Worm (Caenorhabditis elegans) whole organism, young adult: ENCODE measurements around the gene mnk-1.

Experiments used
- C06A6.2 ChIP-seq: fragments of 200-800 bp; sonication (Bioruptor generic); conservative IDR thresholded peaks from 2 replicates; pipeline ENCODE4 v1.3.6; 2022; ENCODE audit warnings: missing genetic modification characterization, missing compliant biosample characterization
- C17E4.6 ChIP-seq: fragments of 200-800 bp; sonication (Bioruptor generic); IDR thresholded peaks from 2 replicates; pipeline ENCODE4 v1.3.6; 2022; ENCODE audit warnings: missing genetic modification reagents, missing genetic modification characterization, missing compliant biosample characterization
- F23B12.7 ChIP-seq: sonication (generic microtip); optimal IDR thresholded peaks from 2 replicates; lab custom pipeline; 2017; ENCODE audit warnings: missing genetic modification characterization, mild to moderate bottlenecking, missing compliant biosample characterization, antibody characterized with exemption, moderate library complexity; ENCODE audit not compliant: insufficient read depth
- K11D2.4 ChIP-seq: fragments of 200-800 bp; sonication (Bioruptor generic); IDR thresholded peaks from 2 replicates; pipeline ENCODE4 v1.3.6; 2022; ENCODE audit warnings: missing genetic modification reagents, missing genetic modification characterization, missing compliant biosample characterization
- K12H6.12 ChIP-seq: fragments of 200-800 bp; sonication (Bioruptor generic); optimal IDR thresholded peaks from 2 replicates; lab custom pipeline; 2018; ENCODE audit warnings: mild to moderate bottlenecking, missing genetic modification characterization, missing compliant biosample characterization
- Y56A3A.18 ChIP-seq: fragments of 200-800 bp; sonication (Bioruptor generic); IDR thresholded peaks from 2 replicates; pipeline ENCODE4 v1.3.6; 2022; ENCODE audit warnings: missing genetic modification reagents, missing genetic modification characterization, missing compliant biosample characterization
- ama-1 ChIP-seq, 3 experiments: fragments of 150-350 bp in 1 of 3; sonication (generic microtip) in 2 of 3; optimal IDR thresholded peaks; 2 replicates each; lab custom pipeline; 2014 to 2018; ENCODE audit warnings: missing biosample characterization in 2 of 3, missing genetic modification characterization in 2 of 3, missing genetic modification reagents in 2 of 3
- athp-1 ChIP-seq: sonication (generic microtip); optimal IDR thresholded peaks from 2 replicates; lab custom pipeline; 2017; ENCODE audit warnings: mild to moderate bottlenecking, missing genetic modification characterization, missing compliant biosample characterization
- attf-3 ChIP-seq: fragments of 200-800 bp; sonication (Bioruptor generic); conservative IDR thresholded peaks from 2 replicates; pipeline ENCODE4 v1.3.6; 2022; ENCODE audit warnings: missing genetic modification reagents, missing genetic modification characterization, missing compliant biosample characterization
- attf-5 ChIP-seq: fragments of 200-800 bp; sonication (Bioruptor generic); optimal IDR thresholded peaks from 2 replicates; lab custom pipeline; 2018; ENCODE audit warnings: mild to moderate bottlenecking, missing genetic modification characterization, missing compliant biosample characterization
- ccch-3 ChIP-seq: fragments of 200-800 bp; sonication (Bioruptor generic); optimal IDR thresholded peaks from 2 replicates; lab custom pipeline; 2018; ENCODE audit warnings: mild to moderate bottlenecking, missing genetic modification characterization, missing compliant biosample characterization
- cebp-1 ChIP-seq, 2 experiments: fragments of 200-800 bp in 1 of 2; sonication (Bioruptor generic) in 1 of 2; sonication (generic microtip) in 1 of 2; IDR thresholded peaks in 1 of 2; optimal IDR thresholded peaks in 1 of 2; 2 replicates each; pipeline versions ENCODE4 v1.3.6 to Lab custom; 2017 to 2022; ENCODE audit warnings: missing compliant biosample characterization in 2 of 2, missing genetic modification characterization in 2 of 2, mild to moderate bottlenecking in 1 of 2, missing genetic modification reagents in 1 of 2, moderate library complexity in 1 of 2
- ceh-91 ChIP-seq: fragments of 200-800 bp; sonication (Bioruptor generic); IDR thresholded peaks from 2 replicates; pipeline ENCODE4 v1.3.6; 2022; ENCODE audit warnings: missing genetic modification reagents, missing genetic modification characterization, missing compliant biosample characterization
- ets-4 ChIP-seq: fragments of 200-800 bp; sonication (Bioruptor generic); optimal IDR thresholded peaks from 2 replicates; lab custom pipeline; 2018; ENCODE audit warnings: mild to moderate bottlenecking, missing genetic modification characterization, missing compliant biosample characterization
- hlh-12 ChIP-seq: sonication (generic microtip); optimal IDR thresholded peaks from 2 replicates; lab custom pipeline; 2016; ENCODE audit warnings: missing genetic modification characterization, missing compliant biosample characterization
- hlh-26 ChIP-seq: fragments of 200-800 bp; sonication (Bioruptor generic); conservative IDR thresholded peaks from 2 replicates; pipeline ENCODE4 v1.3.6; 2022; ENCODE audit warnings: missing genetic modification reagents, missing genetic modification characterization, missing compliant biosample characterization
- hmg-1.2 ChIP-seq: fragments of 200-800 bp; sonication (Bioruptor generic); IDR thresholded peaks from 2 replicates; pipeline ENCODE4 v1.3.6; 2022; ENCODE audit warnings: missing genetic modification reagents, missing genetic modification characterization, missing compliant biosample characterization
- lin-26 ChIP-seq: fragments of 200-800 bp; sonication (Bioruptor generic); IDR thresholded peaks from 2 replicates; pipeline ENCODE4 v1.3.6; 2022; ENCODE audit warnings: missing genetic modification reagents, missing genetic modification characterization, missing compliant biosample characterization
- lir-1 ChIP-seq: fragments of 200-800 bp; sonication (Bioruptor generic); conservative IDR thresholded peaks from 2 replicates; pipeline ENCODE4 v1.3.6; 2022; ENCODE audit warnings: missing genetic modification reagents, missing genetic modification characterization, missing compliant biosample characterization
- lsy-27 ChIP-seq: sonication (generic microtip); optimal IDR thresholded peaks from 2 replicates; lab custom pipeline; 2017; ENCODE audit warnings: missing genetic modification characterization, mild to moderate bottlenecking, missing compliant biosample characterization, antibody characterized with exemption, missing genotype, borderline replicate concordance; ENCODE audit not compliant: insufficient read depth
- madf-8 ChIP-seq: fragments of 200-800 bp; sonication (Bioruptor generic); conservative IDR thresholded peaks from 2 replicates; pipeline ENCODE4 v1.3.6; 2022; ENCODE audit warnings: missing genetic modification reagents, missing genetic modification characterization, missing compliant biosample characterization
- mxl-1 ChIP-seq: sonication (generic microtip); optimal IDR thresholded peaks from 2 replicates; lab custom pipeline; 2016; ENCODE audit warnings: missing genetic modification characterization, missing compliant biosample characterization
- nfya-2 ChIP-seq: fragments of 200-800 bp; sonication (Bioruptor generic); IDR thresholded peaks from 2 replicates; pipeline ENCODE4 v1.3.6; 2022; ENCODE audit warnings: missing genetic modification reagents, missing genetic modification characterization, missing compliant biosample characterization
- nhr-90 ChIP-seq: sonication (generic microtip); optimal IDR thresholded peaks from 2 replicates; lab custom pipeline; 2016; ENCODE audit warnings: missing genotype, mild to moderate bottlenecking, missing genetic modification characterization, missing compliant biosample characterization
- pbrm-1 ChIP-seq: fragments of 200-800 bp; sonication (Bioruptor generic); IDR thresholded peaks from 2 replicates; pipeline ENCODE4 v1.3.6; 2022; ENCODE audit warnings: missing genetic modification reagents, missing genetic modification characterization, missing compliant biosample characterization
- rec-8 ChIP-seq, 2 experiments: sonication (generic microtip); optimal IDR thresholded peaks; 2 replicates each; lab custom pipeline; 2016; ENCODE audit warnings: mild to moderate bottlenecking in 2 of 2, missing genetic modification characterization in 2 of 2, missing genetic modification reagents in 2 of 2, missing genotype in 2 of 2, missing biosample characterization in 1 of 2, missing compliant biosample characterization in 1 of 2, moderate library complexity in 1 of 2
- sea-2 ChIP-seq: fragments of 200-800 bp; sonication (Bioruptor generic); IDR thresholded peaks from 2 replicates; pipeline ENCODE4 v1.3.6; 2022; ENCODE audit warnings: missing genetic modification characterization, missing compliant biosample characterization
- snpc-4 ChIP-seq, 5 experiments: fragments of 150-350 bp in 1 of 5; sonication (generic microtip) in 4 of 5; optimal IDR thresholded peaks; 2 replicates each; lab custom pipeline; 2014 to 2018; ENCODE audit warnings: missing genetic modification characterization in 5 of 5, missing biosample characterization in 3 of 5, antibody characterized with exemption in 2 of 5, mild to moderate bottlenecking in 2 of 5, missing compliant biosample characterization in 2 of 5, missing genotype in 2 of 5, moderate library complexity in 2 of 5, missing genetic modification reagents in 1 of 5
- tlf-1 ChIP-seq: fragments of 200-800 bp; sonication (Bioruptor generic); optimal IDR thresholded peaks from 2 replicates; lab custom pipeline; 2018; ENCODE audit warnings: mild to moderate bottlenecking, missing genetic modification characterization, missing compliant biosample characterization
- unc-62 ChIP-seq: fragments of 150-350 bp; optimal IDR thresholded peaks from 2 replicates; lab custom pipeline; 2014; ENCODE audit warnings: missing biosample characterization, missing genetic modification reagents, missing genetic modification characterization
- xnd-1 ChIP-seq: sonication (generic microtip); optimal IDR thresholded peaks from 2 replicates; lab custom pipeline; 2016; ENCODE audit warnings: missing genotype, missing genetic modification reagents, missing genetic modification characterization, missing compliant biosample characterization
- zfh-2 ChIP-seq: fragments of 200-800 bp; sonication (Bioruptor generic); conservative IDR thresholded peaks from 2 replicates; pipeline ENCODE4 v1.3.6; 2022; ENCODE audit warnings: missing genetic modification reagents, missing genetic modification characterization, missing compliant biosample characterization
- zim-3 ChIP-seq: sonication (generic microtip); optimal IDR thresholded peaks from 2 replicates; lab custom pipeline; 2017; ENCODE audit warnings: mild to moderate bottlenecking, missing genetic modification characterization, moderate library complexity, missing compliant biosample characterization
- ztf-3 ChIP-seq: fragments of 200-800 bp; sonication (Bioruptor generic); optimal IDR thresholded peaks from 2 replicates; lab custom pipeline; 2018; ENCODE audit warnings: mild to moderate bottlenecking, missing genetic modification characterization, missing compliant biosample characterization

The mnk-1 gene

DNA sequence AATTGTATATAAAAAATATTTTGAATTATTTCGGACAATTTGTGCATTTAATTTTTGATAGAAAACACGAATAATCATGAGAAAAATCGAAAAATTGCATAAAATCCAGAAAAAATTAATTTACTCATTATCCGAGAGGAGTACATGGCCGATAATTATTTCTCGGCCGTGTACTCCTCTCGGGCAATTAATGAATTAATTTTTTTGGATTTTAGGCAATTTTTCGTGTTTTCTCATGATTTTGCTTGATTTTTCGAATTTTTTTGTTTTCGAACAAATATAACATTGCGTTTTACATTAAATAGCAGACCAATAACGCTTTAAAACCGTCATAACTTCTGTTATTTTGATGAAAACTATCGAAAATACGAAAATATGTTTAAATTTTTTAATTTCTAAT, 16.9 kb downstream of the mnk-1 start (continued):
- TF ChIP-seq sea-2 (GFP tag; lab: Robert Waterston, UW) (0 out of 2 replicates have a peak, but pooled peaks have one; percentile 40), hlh-12 (no peak), tlf-1 (GFP tag; lab: Kevin White, UChicago) (no peak), xnd-1 (tag; lab: Kevin White, UChicago) (no peak), K12H6.12 (tag; lab: Kevin White, UChicago) (no peak), Y56A3A.18 (GFP tag; lab: Robert Waterston, UW) (no peak), ccch-3 (GFP tag; lab: Kevin White, UChicago) (no peak), C17E4.6 (GFP tag; lab: Robert Waterston, UW) (no peak), hlh-26 (GFP tag; lab: Robert Waterston, UW) (no peak), nhr-90 (tag; lab: Kevin White, UChicago) (no peak), ztf-3 (GFP tag; lab: Kevin White, UChicago) (no peak), nfya-2 (GFP tag; lab: Robert Waterston, UW) (no peak), lsy-27 (tag; lab: Kevin White, UChicago) (no peak), lir-1 (GFP tag; lab: Robert Waterston, UW) (no peak), hmg-1.2 (GFP tag; lab: Robert Waterston, UW) (no peak), ceh-91 (GFP tag; lab: Robert Waterston, UW) (no peak), unc-62 (GFP tag; lab: Kevin White, UChicago) (no peak), C06A6.2 (no peak), attf-3 (GFP tag; lab: Robert Waterston, UW) (0 out of 2 replicates have a peak, but pooled peaks have one; percentile 11), cebp-1 (GFP tag; IDR thresholded peaks at IDR 0.05; lab: Robert Waterston, UW) (no peak), cebp-1 (tag; optimal IDR thresholded peaks at IDR 0.05; lab: Kevin White, UChicago) (peak; percentile 15), rec-8 (tag; optimal IDR thresholded peaks at IDR 0.05; lab: Kevin White, UChicago) (peak; percentile 19 to 45), ama-1 (optimal IDR thresholded peaks at IDR 0.05; lab: Kevin White, UChicago) (no peak), ama-1 (GFP tag; optimal IDR thresholded peaks at IDR 0.05; lab: Kevin White, UChicago) (no peak), zfh-2 (GFP tag; lab: Robert Waterston, UW) (no peak), pbrm-1 (GFP tag; lab: Robert Waterston, UW) (peak; percentile 38; the same call in 1 of the 2 replicates), zim-3 (tag; lab: Kevin White, UChicago) (no peak), F23B12.7 (no peak), K11D2.4 (0 out of 2 replicates have a peak, but pooled peaks have one; percentile 39), snpc-4 (GFP tag; optimal IDR thresholded peaks at IDR 0.05; lab: Kevin White, UChicago) (no peak), snpc-4 (tag; optimal IDR thresholded peaks at IDR 0.05; lab: Kevin White, UChicago) (no peak), mxl-1 (tag; lab: Kevin White, UChicago) (no peak), madf-8 (GFP tag; lab: Robert Waterston, UW) (peak; percentile 29; the same call in 1 of the 2 replicates), athp-1 (tag; lab: Kevin White, UChicago) (peak; percentile 31)

DNA sequence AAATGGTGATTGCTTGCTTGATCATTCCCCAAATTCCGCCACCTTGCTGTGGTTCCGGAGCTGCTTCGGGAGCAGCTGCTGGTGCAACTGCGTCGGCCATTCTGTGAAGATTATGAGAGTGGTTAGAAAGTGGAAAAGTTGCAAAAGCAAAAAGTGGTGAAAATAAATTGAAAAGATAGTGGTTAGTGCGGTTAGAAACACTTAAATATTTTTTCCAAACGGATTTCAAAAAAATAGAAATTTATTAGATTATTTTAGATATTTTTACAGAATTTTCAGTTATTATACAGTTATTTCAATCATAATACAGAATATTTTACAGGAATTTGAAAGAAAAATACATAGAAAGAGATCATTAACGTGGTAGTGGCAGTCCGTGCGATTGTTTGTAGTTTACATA, 17.3 kb downstream of the mnk-1 start, which contains the start of gene R166.2:
R166.2 (minus strand) TSS at position 101 of the 400 bp plus-strand sequence.
- TF ChIP-seq K12H6.12 (tag; lab: Kevin White, UChicago) = no peak
- TF ChIP-seq ceh-91 (GFP tag; lab: Robert Waterston, UW) = no peak
- no peak for TF ChIP-seq cebp-1 (GFP tag; IDR thresholded peaks at IDR 0.05; lab: Robert Waterston, UW)
- no peak for TF ChIP-seq cebp-1 (tag; optimal IDR thresholded peaks at IDR 0.05; lab: Kevin White, UChicago)
- TF ChIP-seq attf-5 (GFP tag; lab: Kevin White, UChicago) = no peak
- no peak for TF ChIP-seq unc-62 (GFP tag; lab: Kevin White, UChicago)

ce11 chrII:10533985-10534384, 20.9 kb downstream of the mnk-1 start:
- TF ChIP-seq ets-4 (no peak), lin-26 (0 out of 2 replicates have a peak, but pooled peaks have one; percentile 10)
- TF ChIP-seq, all 124 proteins: peak for 1
